Fruit fly (Drosophila melanogaster) S2 (cell line): ENCODE data around the gene Srr.
A peak's percentile ranks its signal among the peaks of the same experiment; 100 is the strongest.

Experiments used
- CG8478 ChIP-seq: fragments of >200 bp; optimal IDR thresholded peaks from 2 replicates; lab custom pipeline; 2018
- CTCF ChIP-seq, 2 experiments: fragments of >200 bp; optimal IDR thresholded peaks; 2 replicates each; lab custom pipeline; 2018

Srr gene

DNA sequence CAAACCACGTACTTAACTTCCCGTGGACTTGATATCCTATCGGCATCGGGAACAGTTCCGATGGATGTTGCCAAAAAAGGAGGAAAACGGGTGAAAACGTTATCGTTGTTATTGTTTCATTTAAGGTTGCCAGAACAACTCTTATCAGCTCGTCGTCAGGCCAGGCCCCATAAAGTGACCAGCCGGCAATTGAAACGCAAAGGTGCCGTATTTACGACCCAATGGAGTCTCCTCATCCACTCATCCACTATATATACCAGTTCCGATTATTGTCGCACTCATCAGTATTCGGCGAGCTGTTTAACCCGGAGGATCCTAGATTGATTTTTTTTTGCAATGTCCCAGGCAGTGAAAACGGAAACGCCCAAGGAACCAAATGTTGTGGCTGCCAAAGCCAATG lies at the start of gene Srr:
Gene Srr (plus strand): TSS at position 278 of the 400 bp plus-strand sequence.
- TF ChIP-seq CG8478 (lab: Kevin White, UChicago) = no peak
- TF ChIP-seq CTCF (optimal IDR thresholded peaks at IDR 0.05; lab: Kevin White, UChicago) = no peak

DNA sequence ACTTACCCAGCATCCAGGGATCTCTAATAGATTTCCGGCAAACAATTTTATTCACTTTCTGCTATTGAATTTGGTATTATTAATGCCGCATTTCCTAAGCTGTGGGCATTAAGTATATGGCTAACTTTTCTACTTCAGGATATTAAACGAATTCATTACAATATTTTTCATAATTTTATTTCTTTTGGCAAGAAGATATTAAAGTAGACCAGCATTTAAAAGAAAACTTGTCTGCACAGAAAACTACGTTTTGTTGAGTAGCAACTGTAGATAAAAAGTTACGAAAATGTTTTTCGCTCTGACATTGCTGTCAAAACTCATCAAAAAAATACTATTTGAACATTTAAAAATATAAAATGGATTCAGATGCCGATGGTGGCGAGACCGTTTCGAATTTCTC lies 43.7 kb upstream of the Srr start, which contains the start of gene HP1e:
Gene HP1e (plus strand): TSS at position 301 of the 400 bp plus-strand sequence.
- TF ChIP-seq CTCF (optimal IDR thresholded peaks at IDR 0.05; lab: Kevin White, UChicago) (no peak), CG8478 (lab: Kevin White, UChicago) (no peak)

DNA sequence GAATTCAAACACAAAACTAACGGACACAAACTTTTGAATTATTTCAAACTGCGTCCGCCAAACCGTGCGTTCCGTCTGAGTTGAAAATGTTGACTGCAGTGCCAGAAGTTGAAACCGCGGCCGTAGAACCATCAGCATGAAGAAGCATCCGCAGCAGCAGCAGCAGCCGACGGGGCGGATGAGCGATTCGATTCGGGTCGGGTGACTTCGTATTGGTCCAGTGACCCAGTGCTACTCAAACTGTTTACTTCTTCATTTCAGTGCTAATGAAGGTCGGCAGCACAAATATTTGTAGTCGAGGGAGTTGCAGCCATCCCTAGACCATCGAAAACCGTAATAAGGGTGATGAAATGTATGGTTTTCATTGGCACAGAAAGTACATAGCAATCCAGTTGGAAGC lies 36.8 kb upstream of the Srr start, which contains the start of gene CG8861:
Gene CG8861 (minus strand): TSS at position 101 of the 400 bp plus-strand sequence.
- TF ChIP-seq CTCF (optimal IDR thresholded peaks at IDR 0.05; lab: Kevin White, UChicago) = no peak
- no peak for TF ChIP-seq CG8478 (lab: Kevin White, UChicago)

DNA sequence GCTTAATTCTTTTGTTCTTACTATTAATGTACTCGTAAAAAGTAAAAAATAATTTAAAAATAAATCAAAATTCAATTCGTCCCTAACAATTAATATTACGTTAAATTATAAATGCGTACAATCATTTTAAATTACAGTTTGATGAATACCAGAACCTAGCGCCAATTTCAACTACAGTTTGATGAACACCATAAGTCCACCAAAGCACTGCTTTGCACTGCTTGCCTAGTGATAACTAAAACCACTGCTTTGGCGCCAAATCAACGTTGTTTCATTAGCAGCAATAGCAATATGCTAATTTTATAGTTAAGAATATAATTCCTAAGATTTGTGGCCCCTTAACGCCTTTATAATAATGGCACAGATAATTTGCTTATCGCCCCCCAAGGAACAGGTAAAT lies 36.4 kb upstream of the Srr start:
- TF ChIP-seq CTCF (optimal IDR thresholded peaks at IDR 0.05; lab: Kevin White, UChicago) (peak; percentile 12 to 71), CG8478 (lab: Kevin White, UChicago) (no peak)

DNA sequence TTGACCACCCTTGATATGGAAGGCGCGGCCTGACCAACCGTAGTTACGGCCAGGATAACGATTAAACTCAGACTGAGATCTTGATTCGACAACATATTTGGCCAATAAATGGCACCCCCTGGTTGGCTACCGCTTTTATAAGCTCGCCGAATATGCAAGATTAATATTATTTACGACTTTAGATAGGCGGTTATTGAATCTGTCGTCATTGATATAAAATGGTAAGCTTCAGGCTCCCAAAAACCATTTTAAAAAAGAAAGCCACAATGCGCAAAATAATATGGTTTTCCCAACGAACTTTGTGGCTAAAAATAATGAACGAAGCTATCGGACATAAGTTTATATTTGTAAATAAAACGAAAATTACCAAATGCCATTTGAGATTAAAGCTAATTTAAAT lies 35.0 kb upstream of the Srr start, which contains the start of gene CG12951:
Gene CG12951 (minus strand): TSS at position 101 of the 400 bp plus-strand sequence.
- TF ChIP-seq CTCF (optimal IDR thresholded peaks at IDR 0.05; lab: Kevin White, UChicago) = no peak
- TF ChIP-seq CG8478 (lab: Kevin White, UChicago) = no peak

DNA sequence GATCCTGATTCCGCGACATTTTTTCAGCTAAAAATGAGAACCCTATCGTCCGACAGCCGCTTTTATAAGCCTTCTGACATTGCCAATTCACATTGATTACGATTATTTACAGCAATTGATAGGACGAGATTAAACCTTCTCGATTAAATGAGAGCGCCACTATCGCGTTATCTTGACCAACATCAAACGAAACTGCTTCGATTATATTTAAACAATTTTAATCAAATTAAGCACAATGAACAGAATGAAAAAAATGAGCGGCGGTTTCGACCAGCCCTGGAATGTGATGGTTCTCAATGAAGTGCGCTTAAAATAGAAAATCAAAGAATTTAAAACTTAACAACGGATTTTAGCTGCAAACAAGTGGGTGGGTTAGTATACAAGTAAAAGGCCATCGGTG lies 33.3 kb upstream of the Srr start, which contains the start of gene CG16749:
Gene CG16749 (minus strand): TSS at position 25 of the 400 bp plus-strand sequence.
- TF ChIP-seq CG8478 (lab: Kevin White, UChicago) (no peak), CTCF (optimal IDR thresholded peaks at IDR 0.05; lab: Kevin White, UChicago) (no peak)

DNA sequence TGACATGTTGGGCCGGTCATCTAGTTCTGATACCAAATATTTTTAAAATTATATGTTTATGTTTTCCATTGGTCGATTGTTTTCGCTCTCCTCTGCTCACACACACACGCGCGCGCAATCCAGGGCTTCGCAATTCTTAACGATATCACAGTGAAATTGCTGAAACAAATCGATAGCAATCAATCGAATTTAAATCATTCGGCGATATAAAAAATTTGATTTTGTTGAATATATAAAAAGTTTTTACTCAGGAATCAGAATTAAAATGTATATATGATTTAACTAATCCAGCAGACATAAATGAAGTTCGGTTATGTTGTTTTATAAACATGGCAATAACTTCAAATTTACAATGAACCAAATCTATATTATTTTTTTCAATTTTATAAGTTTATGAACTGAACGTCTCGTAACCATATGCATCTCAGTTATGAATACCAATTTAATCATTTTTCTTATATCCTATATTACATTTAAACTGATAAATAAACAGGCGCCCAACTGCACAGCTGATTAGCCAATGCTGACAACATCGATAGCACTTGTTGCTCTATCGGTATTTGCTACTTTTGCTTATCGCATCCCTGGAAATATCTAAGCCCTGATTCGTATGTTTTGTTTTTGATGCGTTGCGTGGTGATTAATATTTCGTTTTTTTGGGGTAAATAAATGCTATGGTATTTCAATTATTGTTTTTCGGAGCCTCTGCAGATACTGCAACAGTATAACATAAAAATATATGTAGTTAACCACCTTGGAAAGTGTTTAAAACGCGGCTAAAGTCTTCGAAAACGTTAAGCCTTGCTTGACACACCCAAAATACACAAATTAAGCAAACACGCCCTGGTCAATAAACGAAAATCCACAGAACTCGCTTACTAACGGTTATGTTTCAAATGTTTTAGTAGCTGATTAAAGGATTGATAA lies 30.3 kb upstream of the Srr start, which contains the start of the genes Aduk and pasi2:
Gene Aduk (minus strand): TSS at position 123 of the 927 bp plus-strand sequence.
Gene pasi2 (plus strand): TSS at position 579 of the 927 bp plus-strand sequence.
- no peak for TF ChIP-seq CTCF (optimal IDR thresholded peaks at IDR 0.05; lab: Kevin White, UChicago)
- TF ChIP-seq CG8478 (lab: Kevin White, UChicago) = no peak

DNA sequence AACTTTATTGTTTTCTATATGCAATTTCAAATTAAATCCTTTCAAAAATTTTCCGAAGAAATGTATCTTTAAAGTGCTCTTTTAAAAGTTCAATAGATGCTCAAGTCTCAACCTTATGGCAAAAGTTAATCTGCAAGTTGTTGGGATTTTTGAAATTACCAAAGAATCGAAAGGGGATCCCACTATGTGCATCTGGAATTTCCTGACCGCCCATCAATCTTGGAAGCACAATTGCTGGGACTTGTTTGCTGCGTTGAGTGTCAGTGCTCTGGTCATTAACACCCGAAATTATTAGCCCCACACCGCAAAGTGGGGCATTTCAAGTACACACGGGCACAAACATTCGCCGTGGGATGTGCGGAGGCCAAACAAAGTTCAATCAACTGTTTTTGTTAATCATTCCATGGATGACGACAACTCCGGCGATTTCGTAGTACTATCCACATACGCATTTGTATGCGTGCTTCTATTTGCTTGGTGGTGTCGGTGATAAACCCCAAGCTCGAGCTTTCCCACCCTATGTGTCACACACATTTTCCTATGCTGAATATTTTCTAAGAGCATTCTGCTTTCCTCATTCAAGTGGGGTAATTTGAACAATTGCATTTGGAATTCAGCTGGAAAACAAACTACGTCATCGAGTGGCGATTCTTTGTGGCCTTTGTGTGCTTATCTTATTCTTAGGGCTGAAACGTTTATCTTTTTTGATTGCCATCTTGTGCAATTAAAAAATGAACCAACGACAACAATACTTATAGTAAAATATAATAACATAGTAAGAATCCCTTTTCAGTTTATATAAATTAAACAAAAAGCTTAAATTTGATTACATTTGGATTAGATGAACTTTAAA lies 27.6 kb upstream of the Srr start:
- TF ChIP-seq CTCF (optimal IDR thresholded peaks at IDR 0.05; lab: Kevin White, UChicago) = no peak

DNA sequence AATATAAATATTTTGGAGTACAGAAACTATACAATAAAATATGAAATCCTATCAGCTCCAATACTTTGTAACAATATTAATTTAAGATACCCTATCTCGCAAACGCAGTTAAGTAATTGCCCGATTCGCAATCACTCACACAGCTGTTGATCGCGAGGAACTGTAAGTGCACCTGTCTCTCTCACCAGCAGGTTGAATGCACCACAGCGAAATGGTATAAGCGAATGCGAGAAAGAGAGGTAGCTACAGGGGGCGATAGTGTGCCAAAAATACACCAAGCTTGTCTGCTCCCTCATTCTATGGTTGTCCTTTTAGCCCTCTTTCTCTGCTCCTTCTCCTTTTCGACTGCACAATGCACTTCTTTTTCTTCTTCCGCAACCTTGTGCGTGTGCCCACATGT lies 26.4 kb upstream of the Srr start:
- TF ChIP-seq CG8478 (lab: Kevin White, UChicago) (no peak), CTCF (optimal IDR thresholded peaks at IDR 0.05; lab: Kevin White, UChicago) (no peak)

DNA sequence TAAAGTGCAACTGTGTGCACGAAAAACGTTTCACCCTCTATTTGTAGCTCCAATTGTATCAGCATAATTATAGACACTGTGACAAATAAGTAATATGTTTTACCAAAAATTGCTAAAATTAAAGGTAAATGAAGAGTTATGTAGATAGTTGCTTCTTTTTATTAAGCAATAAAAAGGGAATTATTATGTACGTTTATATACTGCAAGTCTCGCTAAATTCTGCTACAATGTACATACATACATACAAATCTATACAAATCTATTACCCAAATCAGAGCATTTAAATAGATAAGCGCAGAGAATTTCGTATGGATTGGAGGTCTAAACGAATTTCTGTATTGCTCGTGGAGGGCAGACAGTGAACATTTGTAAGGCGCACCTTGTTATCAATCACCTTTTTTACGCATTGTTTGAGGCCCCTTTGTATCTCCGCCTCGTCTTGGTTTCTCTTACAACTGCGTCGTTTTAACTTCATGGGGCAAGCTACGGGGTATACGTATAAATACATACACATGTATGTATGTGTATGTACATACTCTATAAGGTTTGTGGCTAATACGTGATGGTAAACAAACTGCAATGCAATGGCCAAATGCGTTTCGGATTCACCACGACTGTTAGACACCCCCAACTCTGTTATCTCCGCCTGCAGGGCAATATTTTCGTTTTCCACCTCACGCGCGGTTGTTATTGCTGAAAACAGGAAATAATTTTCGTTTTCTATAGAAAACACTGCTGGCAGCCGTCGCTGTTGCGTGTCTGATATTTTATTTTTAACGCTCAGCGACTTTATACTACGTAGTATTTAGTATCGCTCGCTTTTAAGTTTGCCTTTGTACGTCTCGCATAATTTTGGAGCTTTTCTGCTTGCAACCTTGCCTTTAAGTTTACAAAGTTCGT lies 25.8 kb upstream of the Srr start:
- TF ChIP-seq CTCF (optimal IDR thresholded peaks at IDR 0.05; lab: Kevin White, UChicago) (no peak), CG8478 (lab: Kevin White, UChicago) (no peak)

DNA sequence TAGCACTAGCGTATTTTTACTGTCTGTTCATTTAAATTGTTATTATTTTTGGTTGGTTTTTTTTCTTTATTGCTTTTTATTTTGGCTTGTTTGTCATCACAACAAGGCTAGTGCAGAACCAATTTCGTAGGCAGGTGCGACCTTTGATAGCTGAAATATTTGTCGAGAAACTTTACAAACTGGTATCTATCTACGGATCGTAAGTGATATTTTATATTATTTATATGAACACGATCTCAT lies 25.2 kb upstream of the Srr start, which contains the start of gene drn:
Gene drn (plus strand): TSS at position 141 of the 240 bp plus-strand sequence.
- TF ChIP-seq CG8478 (lab: Kevin White, UChicago) (no peak), CTCF (optimal IDR thresholded peaks at IDR 0.05; lab: Kevin White, UChicago) (no peak)

DNA sequence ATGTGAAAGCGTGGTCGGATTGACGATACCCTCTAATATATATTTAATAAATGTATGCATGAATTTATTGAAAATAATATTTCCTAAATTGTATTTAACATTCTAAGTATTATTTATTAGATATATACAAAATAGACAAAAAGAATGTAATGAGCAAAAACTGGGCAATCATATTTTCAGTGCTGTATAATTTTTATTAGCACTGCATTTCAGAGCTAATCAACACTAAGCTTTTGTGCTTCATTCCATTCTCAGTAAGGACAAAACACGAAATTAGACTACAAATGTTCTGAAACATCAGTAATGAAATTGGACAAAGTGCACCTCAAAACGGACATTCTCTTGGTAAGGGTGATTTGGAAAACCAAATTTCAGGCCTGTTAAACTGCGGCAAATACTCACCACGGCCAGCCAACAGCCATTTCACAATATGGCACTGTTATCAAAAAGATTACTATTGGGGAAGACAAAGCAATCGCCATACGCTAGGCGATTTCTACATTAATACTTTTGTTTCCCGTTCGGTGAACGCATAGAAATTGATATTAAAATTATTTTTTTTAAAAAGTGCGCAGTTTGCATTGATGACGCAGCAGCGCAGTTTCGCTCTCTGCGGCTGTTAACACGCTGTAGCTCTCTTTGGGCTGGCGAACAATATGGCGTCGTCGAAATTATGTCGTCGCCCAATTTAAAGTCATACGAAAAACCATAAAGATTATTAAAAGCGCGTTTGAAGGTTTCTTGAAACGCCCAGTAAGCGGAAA lies 24.6 kb upstream of the Srr start:
- TF ChIP-seq CG8478 (lab: Kevin White, UChicago) (no peak), CTCF (optimal IDR thresholded peaks at IDR 0.05; lab: Kevin White, UChicago) (no peak)
